Fruit fly (Drosophila melanogaster) whole organism, prepupa: ENCODE measurements around the gene CG14451.
A peak's percentile ranks its signal among the peaks of the same experiment; 100 is the strongest.

Source experiments
- CG10669 ChIP-seq: fragments of 200-800 bp; sonication (Bioruptor generic); optimal IDR thresholded peaks from 3 replicates; lab custom pipeline; 2018; ENCODE audit warnings: missing biosample characterization, mild to moderate bottlenecking, missing genetic modification characterization, moderate library complexity
- CG11762 ChIP-seq: fragments of 200-800 bp; sonication (Bioruptor generic); optimal IDR thresholded peaks from 3 replicates; lab custom pipeline; 2016; ENCODE audit warnings: missing biosample characterization, missing genetic modification characterization; ENCODE audit not compliant: insufficient read depth
- CG11902 ChIP-seq: fragments of 200-800 bp; sonication (Bioruptor generic); optimal IDR thresholded peaks from 3 replicates; lab custom pipeline; 2016; ENCODE audit warnings: missing biosample characterization, missing genetic modification characterization
- CG15336 ChIP-seq: fragments of 200-800 bp; sonication (Bioruptor generic); IDR thresholded peaks from 2 replicates; pipeline ENCODE4 v1.3.6; 2022; ENCODE audit warnings: missing biosample characterization, missing genetic modification characterization
- CG1621 ChIP-seq: fragments of 200-800 bp; sonication (Bioruptor generic); optimal IDR thresholded peaks from 3 replicates; lab custom pipeline; 2018; ENCODE audit warnings: missing biosample characterization, mild to moderate bottlenecking, missing genetic modification characterization
- CG16779 ChIP-seq: fragments of 200-800 bp; sonication (Bioruptor generic); optimal IDR thresholded peaks from 3 replicates; lab custom pipeline; 2017; ENCODE audit warnings: missing biosample characterization, mild to moderate bottlenecking, missing genetic modification characterization
- CG3032 ChIP-seq: fragments of 200-800 bp; optimal IDR thresholded peaks from 2 replicates; lab custom pipeline; 2019; ENCODE audit warnings: missing biosample characterization, mild to moderate bottlenecking, missing genetic modification characterization, moderate library complexity
- CG31627 ChIP-seq: fragments of 200-800 bp; sonication (Bioruptor generic); optimal IDR thresholded peaks from 3 replicates; lab custom pipeline; 2016; ENCODE audit warnings: missing biosample characterization, missing genetic modification characterization
- CG34406 ChIP-seq: fragments of 200-800 bp; sonication (Bioruptor generic); optimal IDR thresholded peaks from 3 replicates; lab custom pipeline; 2016; ENCODE audit warnings: missing biosample characterization, missing genetic modification characterization
- CG4318 ChIP-seq: fragments of 200-800 bp; sonication (Bioruptor generic); optimal IDR thresholded peaks from 3 replicates; lab custom pipeline; 2017; ENCODE audit warnings: missing biosample characterization, mild to moderate bottlenecking, missing genetic modification characterization
- CG6808 ChIP-seq: fragments of 200-800 bp; sonication (Bioruptor generic); optimal IDR thresholded peaks from 3 replicates; lab custom pipeline; 2017; ENCODE audit warnings: missing biosample characterization, missing genetic modification characterization, mild to moderate bottlenecking, moderate library complexity, missing genetic modification reagents
- CG8119 ChIP-seq: fragments of 200-800 bp; sonication (Bioruptor generic); IDR thresholded peaks from 3 replicates; pipeline ENCODE4 v1.3.6; 2022; ENCODE audit warnings: missing biosample characterization, missing genetic modification characterization
- CG8319 ChIP-seq: fragments of 200-800 bp; sonication (Bioruptor generic); optimal IDR thresholded peaks from 3 replicates; lab custom pipeline; 2016; ENCODE audit warnings: missing biosample characterization, missing genetic modification characterization
- CG8632 ChIP-seq: fragments of 200-800 bp; sonication (Bioruptor generic); optimal IDR thresholded peaks from 3 replicates; lab custom pipeline; 2016; ENCODE audit warnings: missing biosample characterization, missing genetic modification characterization
- CG9139 ChIP-seq: fragments of 200-800 bp; sonication (Bioruptor generic); optimal IDR thresholded peaks from 3 replicates; lab custom pipeline; 2017; ENCODE audit warnings: missing biosample characterization, mild to moderate bottlenecking, missing genetic modification characterization
- Eip75B ChIP-seq: fragments of 200-800 bp; sonication (Bioruptor generic); optimal IDR thresholded peaks from 3 replicates; lab custom pipeline; 2016; ENCODE audit warnings: missing biosample characterization, missing genetic modification characterization
- Eip78C ChIP-seq: fragments of 200-800 bp; sonication (Bioruptor generic); peaks from one replicate; lab custom pipeline; 2016; ENCODE audit warnings: missing biosample characterization, missing genetic modification characterization
- Eip93F ChIP-seq: fragments of 200-800 bp; sonication (Bioruptor generic); optimal IDR thresholded peaks from 2 replicates; lab custom pipeline; 2016; ENCODE audit warnings: missing biosample characterization, mild to moderate bottlenecking, missing genetic modification characterization
- Ets96B ChIP-seq: fragments of 200-800 bp; optimal IDR thresholded peaks from 2 replicates; lab custom pipeline; 2019; ENCODE audit warnings: missing biosample characterization, mild to moderate bottlenecking, missing genetic modification characterization, moderate library complexity
- Lpt ChIP-seq: fragments of 200-800 bp; sonication (Bioruptor generic); optimal IDR thresholded peaks from 3 replicates; lab custom pipeline; 2016; ENCODE audit warnings: missing biosample characterization, missing genetic modification characterization
- Met ChIP-seq: fragments of 200-800 bp; sonication (Bioruptor generic); optimal IDR thresholded peaks from 3 replicates; lab custom pipeline; 2016; ENCODE audit warnings: missing biosample characterization, missing genetic modification characterization
- OdsH ChIP-seq: fragments of 200-800 bp; sonication (Bioruptor generic); optimal IDR thresholded peaks from 3 replicates; lab custom pipeline; 2016; ENCODE audit warnings: missing biosample characterization, missing genetic modification characterization
- Smox ChIP-seq: fragments of 200-800 bp; sonication (Bioruptor generic); optimal IDR thresholded peaks from 3 replicates; lab custom pipeline; 2016; ENCODE audit warnings: missing biosample characterization, missing genetic modification characterization
- Sox14 ChIP-seq: fragments of 200-800 bp; sonication (Bioruptor generic); optimal IDR thresholded peaks from 3 replicates; lab custom pipeline; 2016; ENCODE audit warnings: missing biosample characterization, missing genetic modification characterization
- achi ChIP-seq: fragments of 200-800 bp; sonication (Bioruptor generic); optimal IDR thresholded peaks from 3 replicates; lab custom pipeline; 2016; ENCODE audit warnings: missing biosample characterization, missing genetic modification characterization
- acj6 ChIP-seq: fragments of 200-800 bp; sonication (Bioruptor generic); optimal IDR thresholded peaks from 3 replicates; lab custom pipeline; 2016; ENCODE audit warnings: missing biosample characterization, missing genetic modification characterization
- dsx ChIP-seq: fragments of 200-800 bp; optimal IDR thresholded peaks from 3 replicates; lab custom pipeline; 2019; ENCODE audit warnings: missing biosample characterization, mild to moderate bottlenecking, missing genetic modification characterization, moderate library complexity; ENCODE audit not compliant: poor library complexity, severe bottlenecking
- eg ChIP-seq: fragments of 200-800 bp; sonication (Bioruptor generic); IDR thresholded peaks from 3 replicates; pipeline ENCODE4 v1.3.6; 2022; ENCODE audit warnings: missing biosample characterization, missing genetic modification characterization
- esn ChIP-seq: fragments of 200-800 bp; sonication (Bioruptor generic); optimal IDR thresholded peaks from 2 replicates; lab custom pipeline; 2016; ENCODE audit warnings: missing biosample characterization, mild to moderate bottlenecking, missing genetic modification characterization, moderate library complexity
- fd85E ChIP-seq: fragments of 200-800 bp; sonication (Bioruptor generic); optimal IDR thresholded peaks from 3 replicates; lab custom pipeline; 2016; ENCODE audit warnings: missing biosample characterization, missing genetic modification characterization
- fkh ChIP-seq: fragments of 200-800 bp; sonication (Bioruptor generic); optimal IDR thresholded peaks from 3 replicates; lab custom pipeline; 2017; ENCODE audit warnings: missing biosample characterization, mild to moderate bottlenecking, missing genetic modification characterization, moderate library complexity
- pdm3 ChIP-seq: fragments of 200-800 bp; sonication (Bioruptor generic); optimal IDR thresholded peaks from 3 replicates; lab custom pipeline; 2016; ENCODE audit warnings: missing biosample characterization, missing genetic modification characterization
- salr ChIP-seq, 2 experiments: fragments of 200-800 bp; sonication (Bioruptor generic); optimal IDR thresholded peaks; 3 replicates each; lab custom pipeline; 2016 to 2018; ENCODE audit warnings: missing biosample characterization in 2 of 2, missing genetic modification characterization in 2 of 2, mild to moderate bottlenecking in 1 of 2
- spab ChIP-seq: fragments of 200-800 bp; sonication (Bioruptor generic); optimal IDR thresholded peaks from 2 replicates; lab custom pipeline; 2017; ENCODE audit warnings: missing biosample characterization, mild to moderate bottlenecking, missing genetic modification characterization, missing genetic modification reagents
- ss ChIP-seq, 2 experiments: fragments of 200-800 bp; sonication (Bioruptor generic); optimal IDR thresholded peaks; 2 replicates in 1 of 2; 3 replicates in 1 of 2; lab custom pipeline; 2017 to 2018; ENCODE audit warnings: mild to moderate bottlenecking in 2 of 2, missing biosample characterization in 2 of 2, missing genetic modification characterization in 2 of 2, moderate library complexity in 1 of 2
- svp ChIP-seq: fragments of 200-800 bp; sonication (Bioruptor generic); peaks from one replicate; lab custom pipeline; 2016; ENCODE audit warnings: missing biosample characterization, missing genetic modification characterization
- topi ChIP-seq: fragments of 200-800 bp; sonication (Bioruptor generic); optimal IDR thresholded peaks from 3 replicates; lab custom pipeline; 2016; ENCODE audit warnings: missing biosample characterization, missing genetic modification characterization
- vri ChIP-seq: fragments of 200-800 bp; sonication (Bioruptor generic); optimal IDR thresholded peaks from 3 replicates; lab custom pipeline; 2016; ENCODE audit warnings: missing biosample characterization, mild to moderate bottlenecking, missing genetic modification characterization

CG14451 gene

DNA sequence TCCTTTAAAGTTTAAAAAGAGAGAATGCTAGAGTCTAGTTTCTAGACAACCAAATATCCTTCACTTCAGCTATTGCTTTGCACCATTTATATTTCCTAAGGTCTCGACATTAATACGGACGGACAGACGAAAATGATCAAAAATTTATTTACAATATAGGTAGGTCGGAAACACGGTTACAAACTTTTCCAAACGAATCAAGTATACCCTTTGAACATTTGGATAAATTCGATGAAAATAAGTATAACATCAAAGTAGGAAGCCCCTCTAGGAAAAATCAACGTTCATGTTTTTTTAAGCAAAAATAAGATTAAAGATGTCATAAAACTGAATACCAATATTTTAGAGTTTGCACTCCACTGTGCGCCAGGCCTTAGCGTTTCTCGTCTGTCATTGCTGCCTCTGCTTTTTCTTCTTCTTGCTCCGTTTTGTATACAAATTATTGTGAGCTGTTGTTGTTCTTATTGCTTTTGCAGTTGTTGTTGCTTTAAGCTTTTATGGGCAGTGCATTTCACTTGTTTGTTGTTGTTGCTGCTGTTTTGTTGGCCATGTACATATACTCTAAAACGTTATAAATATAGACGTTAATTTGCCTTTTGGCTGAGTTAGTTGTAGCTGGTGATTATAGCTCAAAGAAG, 21.2 kb upstream of the CG14451 start (continued):
- TF ChIP-seq Met (GFP tag; lab: Kevin White, UChicago) (peak; percentile 48), Ets96B (peak; percentile 7), CG6808 (GFP tag; lab: Kevin White, UChicago) (peak; percentile 24), CG8632 (GFP tag; lab: Kevin White, UChicago) (peak; percentile 9), topi (GFP tag; lab: Kevin White, UChicago) (peak; percentile 38), CG3032 (tag; lab: Kevin White, UChicago) (peak; percentile 9), achi (peak; percentile 40), CG9139 (GFP tag; lab: Kevin White, UChicago) (no peak), ss (GFP tag; optimal IDR thresholded peaks at IDR 0.05; lab: Kevin White, UChicago) (no peak), CG8319 (GFP tag; lab: Kevin White, UChicago) (no peak), Sox14 (GFP tag; lab: Kevin White, UChicago) (peak; percentile 36), esn (GFP tag; lab: Kevin White, UChicago) (peak; percentile 47), Eip78C (GFP tag; lab: Kevin White, UChicago) (peak; percentile 84), dsx (GFP tag; lab: Kevin White, UChicago) (peak; percentile 71), CG10669 (peak; percentile 27), fkh (GFP tag; lab: Kevin White, UChicago) (no peak), svp (peak; percentile 57), CG34406 (peak; percentile 4), vri (GFP tag; lab: Kevin White, UChicago) (no peak), eg (GFP tag; lab: Robert Waterston, UW) (no peak), salr (GFP tag; optimal IDR thresholded peaks at IDR 0.05; lab: Kevin White, UChicago) (peak in 1 of 2 experiments; percentile 66), Lpt (GFP tag; lab: Kevin White, UChicago) (no peak), OdsH (GFP tag; lab: Kevin White, UChicago) (peak; percentile 65), CG11902 (no peak), Smox (peak; percentile 42), pdm3 (GFP tag; lab: Kevin White, UChicago) (peak; percentile 50), CG4318 (peak; percentile 61), CG15336 (peak; percentile 22; the same call in 1 of the 2 replicates), Eip75B (GFP tag; lab: Kevin White, UChicago) (no peak), CG11762 (GFP tag; lab: Kevin White, UChicago) (no peak)

DNA sequence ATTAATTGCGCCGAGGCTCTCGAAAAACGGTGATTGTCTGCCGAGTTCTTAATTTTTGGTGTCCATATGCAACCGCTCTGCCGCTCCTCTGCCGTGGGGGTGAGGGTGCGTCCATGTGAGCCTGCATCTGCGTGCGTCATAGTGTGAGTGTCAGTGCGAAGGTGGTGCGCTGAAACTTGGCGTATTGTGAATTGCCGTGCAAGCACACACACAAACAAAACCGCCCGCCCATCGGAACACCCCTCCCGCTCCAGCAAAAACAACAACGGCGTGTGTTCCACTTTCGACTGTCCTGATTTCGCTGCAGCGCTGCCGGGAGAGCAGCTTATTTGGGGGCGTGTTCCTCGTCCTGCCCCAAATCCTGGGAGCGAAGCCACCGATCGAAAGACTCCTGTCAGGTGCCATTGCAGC, 20.2 kb upstream of the CG14451 start:
- TF ChIP-seq fkh (GFP tag; lab: Kevin White, UChicago) = no peak
- no peak for TF ChIP-seq CG31627 (GFP tag; lab: Kevin White, UChicago)
- TF ChIP-seq eg (GFP tag; lab: Robert Waterston, UW) = 0 out of 3 replicates have a peak, but pooled peaks have one; percentile 26
- no peak for TF ChIP-seq Met (GFP tag; lab: Kevin White, UChicago)
- TF ChIP-seq CG15336 = 0 out of 2 replicates have a peak, but pooled peaks have one; percentile 7
- TF ChIP-seq CG8632 (GFP tag; lab: Kevin White, UChicago) = no peak
- TF ChIP-seq Smox = no peak
- TF ChIP-seq ss (GFP tag; optimal IDR thresholded peaks at IDR 0.05; lab: Kevin White, UChicago) = no peak
- TF ChIP-seq pdm3 (GFP tag; lab: Kevin White, UChicago) = no peak
- no peak for TF ChIP-seq OdsH (GFP tag; lab: Kevin White, UChicago)
- TF ChIP-seq svp = no peak
- no peak for TF ChIP-seq Ets96B
- no peak for TF ChIP-seq Lpt (GFP tag; lab: Kevin White, UChicago)
- no peak for TF ChIP-seq Eip93F (GFP tag; lab: Kevin White, UChicago)
- TF ChIP-seq Eip75B (GFP tag; lab: Kevin White, UChicago) = peak; percentile 30
- TF ChIP-seq spab (GFP tag; lab: Kevin White, UChicago) = no peak
- peak; percentile 13 for TF ChIP-seq CG1621 (tag; lab: Kevin White, UChicago)
- no peak for TF ChIP-seq fd85E (GFP tag; lab: Kevin White, UChicago)
- no peak for TF ChIP-seq CG8119
- TF ChIP-seq acj6 (GFP tag; lab: Kevin White, UChicago) = no peak
- TF ChIP-seq dsx (GFP tag; lab: Kevin White, UChicago) = peak; percentile 92
- TF ChIP-seq salr (GFP tag; optimal IDR thresholded peaks at IDR 0.05; lab: Kevin White, UChicago) = no peak
- no peak for TF ChIP-seq CG16779
- TF ChIP-seq CG4318 = no peak
